Fruit fly (Drosophila melanogaster) whole organism, embryonic: ENCODE results near the gene CG31075.

Experiments used
- Adf1 ChIP-seq: fragments of 200-800 bp; sonication (Bioruptor generic); IDR thresholded peaks from 2 replicates; pipeline ENCODE4 v1.3.6; 2022; ENCODE audit warnings: missing biosample characterization, missing genetic modification characterization
- Antp ChIP-seq: fragments of 200-800 bp; sonication (Bioruptor generic); optimal IDR thresholded peaks from 3 replicates; lab custom pipeline; 2016; ENCODE audit warnings: missing biosample characterization, missing genetic modification characterization
- CG10366 ChIP-seq: fragments of 200-800 bp; sonication (Bioruptor generic); IDR thresholded peaks from 2 replicates; pipeline ENCODE4 v1.3.6; 2022; ENCODE audit warnings: missing biosample characterization, missing genetic modification characterization
- CG14710 ChIP-seq: fragments of 200-800 bp; sonication (Bioruptor generic); optimal IDR thresholded peaks from 3 replicates; lab custom pipeline; 2019; ENCODE audit warnings: missing biosample characterization, mild to moderate bottlenecking, missing genetic modification characterization, moderate library complexity
- CG15269 ChIP-seq: fragments of 200-800 bp; sonication (Bioruptor generic); optimal IDR thresholded peaks from 2 replicates; lab custom pipeline; 2018; ENCODE audit warnings: missing biosample characterization, mild to moderate bottlenecking, missing genetic modification characterization, moderate library complexity
- CG17361 ChIP-seq: fragments of 200-800 bp; sonication (Bioruptor generic); IDR thresholded peaks from 3 replicates; pipeline ENCODE4 v1.3.6; 2022; ENCODE audit warnings: missing biosample characterization, missing genetic modification characterization
- CG17568 ChIP-seq: fragments of 200-800 bp; sonication (Bioruptor generic); optimal IDR thresholded peaks from 2 replicates; lab custom pipeline; 2018; ENCODE audit warnings: missing biosample characterization, mild to moderate bottlenecking, missing genetic modification characterization, moderate library complexity
- CG17829 ChIP-seq: fragments of 200-800 bp; optimal IDR thresholded peaks from 2 replicates; lab custom pipeline; 2019; ENCODE audit warnings: missing biosample characterization, mild to moderate bottlenecking, missing genetic modification characterization, moderate library complexity
- CG18599 ChIP-seq: fragments of 200-800 bp; sonication (Bioruptor generic); optimal IDR thresholded peaks from 3 replicates; lab custom pipeline; 2017; ENCODE audit warnings: missing biosample characterization, missing genetic modification characterization, mild to moderate bottlenecking, moderate library complexity, missing genetic modification reagents
- CG2199 ChIP-seq: fragments of 200-800 bp; sonication (Bioruptor generic); IDR thresholded peaks from 3 replicates; pipeline ENCODE4 v1.3.6; 2022; ENCODE audit warnings: missing biosample characterization, missing genetic modification characterization
- CG30020 ChIP-seq: fragments of 200-800 bp; optimal IDR thresholded peaks from 2 replicates; lab custom pipeline; 2019; ENCODE audit warnings: missing biosample characterization, mild to moderate bottlenecking, missing genetic modification characterization, moderate library complexity
- CG3726 ChIP-seq: fragments of 200-800 bp; sonication (Bioruptor generic); IDR thresholded peaks from 3 replicates; pipeline ENCODE4, ENCODE4 v1.3.6; 2022; ENCODE audit warnings: missing biosample characterization, missing genetic modification characterization
- CG3847 ChIP-seq: fragments of 200-800 bp; sonication (Bioruptor generic); IDR thresholded peaks from 2 replicates; pipeline ENCODE4 v1.3.6; 2022; ENCODE audit warnings: missing biosample characterization, missing genetic modification characterization
- CG4282 ChIP-seq: fragments of 200-800 bp; sonication (Bioruptor generic); optimal IDR thresholded peaks from 2 replicates; lab custom pipeline; 2016; ENCODE audit warnings: missing biosample characterization, missing genetic modification characterization
- CG6654 ChIP-seq: fragments of 200-800 bp; sonication (Bioruptor generic); optimal IDR thresholded peaks from 2 replicates; lab custom pipeline; 2017; ENCODE audit warnings: missing biosample characterization, mild to moderate bottlenecking, missing genetic modification characterization
- CG7372 ChIP-seq: fragments of 200-800 bp; sonication (Bioruptor generic); IDR thresholded peaks from 2 replicates; pipeline ENCODE4 v1.3.6; 2022; ENCODE audit warnings: missing biosample characterization, missing genetic modification characterization
- CG7839 ChIP-seq: fragments of 200-800 bp; sonication (Bioruptor generic); optimal IDR thresholded peaks from 3 replicates; lab custom pipeline; 2018; ENCODE audit warnings: missing biosample characterization, mild to moderate bottlenecking, missing genetic modification characterization, moderate library complexity
- CG8478 ChIP-seq: fragments of >200 bp; optimal IDR thresholded peaks from 2 replicates; lab custom pipeline; 2018
- CG8765 ChIP-seq: fragments of 200-800 bp; sonication (Bioruptor generic); IDR thresholded peaks from 2 replicates; pipeline ENCODE4 v1.3.6; 2022; ENCODE audit warnings: missing biosample characterization, missing genetic modification characterization
- CG9817 ChIP-seq: fragments of 200-800 bp; sonication (Bioruptor generic); optimal IDR thresholded peaks from 2 replicates; lab custom pipeline; 2018; ENCODE audit warnings: missing biosample characterization, mild to moderate bottlenecking, missing genetic modification characterization, moderate library complexity
- CrebB ChIP-seq: fragments of 200-800 bp; sonication (Bioruptor generic); optimal IDR thresholded peaks from 3 replicates; lab custom pipeline; 2018; ENCODE audit warnings: missing biosample characterization, mild to moderate bottlenecking, missing genetic modification characterization
- D ChIP-seq, 2 experiments: fragments of 200-800 bp in 1 of 2; fragments of >200 bp in 1 of 2; sonication (Bioruptor generic) in 1 of 2; optimal IDR thresholded peaks; 2 replicates in 1 of 2; 3 replicates in 1 of 2; lab custom pipeline; 2017; ENCODE audit warnings: mild to moderate bottlenecking in 1 of 2, missing biosample characterization in 1 of 2, missing genetic modification characterization in 1 of 2, missing genetic modification reagents in 1 of 2
- D19B ChIP-seq: fragments of 200-800 bp; sonication (Bioruptor generic); optimal IDR thresholded peaks from 2 replicates; lab custom pipeline; 2017; ENCODE audit warnings: missing biosample characterization, mild to moderate bottlenecking, missing genetic modification characterization
- Hand ChIP-seq: fragments of 200-800 bp; sonication (Bioruptor generic); optimal IDR thresholded peaks from 2 replicates; lab custom pipeline; 2017; ENCODE audit warnings: mild to moderate bottlenecking, missing biosample characterization, missing genetic modification reagents, missing genetic modification characterization
- Hmr ChIP-seq: fragments of 200-800 bp; sonication (Bioruptor generic); optimal IDR thresholded peaks from 3 replicates; lab custom pipeline; 2017; ENCODE audit warnings: mild to moderate bottlenecking, missing biosample characterization, missing genetic modification reagents, missing genetic modification characterization
- Lhr ChIP-seq: fragments of 200-800 bp; sonication (Bioruptor generic); optimal IDR thresholded peaks from 3 replicates; lab custom pipeline; 2017; ENCODE audit warnings: mild to moderate bottlenecking, missing biosample characterization, missing genetic modification reagents, missing genetic modification characterization
- NfI ChIP-seq: fragments of 200-800 bp; sonication (Bioruptor generic); optimal IDR thresholded peaks from 3 replicates; lab custom pipeline; 2018; ENCODE audit warnings: missing biosample characterization, mild to moderate bottlenecking, missing genetic modification characterization, moderate library complexity
- Rx ChIP-seq: fragments of 200-800 bp; sonication (Bioruptor generic); IDR thresholded peaks from 2 replicates; pipeline ENCODE4 v1.3.6; 2022; ENCODE audit warnings: missing biosample characterization, missing genetic modification characterization
- Side ChIP-seq: fragments of 200-800 bp; sonication (Bioruptor generic); optimal IDR thresholded peaks from 2 replicates; lab custom pipeline; 2016; ENCODE audit warnings: missing biosample characterization, missing genetic modification characterization
- Tbp ChIP-seq: fragments of >200 bp; optimal IDR thresholded peaks from 2 replicates; lab custom pipeline; 2018; ENCODE audit warnings: missing biosample characterization, missing genetic modification characterization
- ara ChIP-seq: fragments of 200-800 bp; sonication (Bioruptor generic); IDR thresholded peaks from 2 replicates; pipeline ENCODE4 v1.3.6; 2022; ENCODE audit warnings: missing biosample characterization, missing genetic modification characterization
- cad ChIP-seq: fragments of >200 bp; optimal IDR thresholded peaks from 2 replicates; lab custom pipeline; 2017; ENCODE audit warnings: missing biosample characterization, missing genetic modification characterization
- chinmo ChIP-seq: fragments of 200-800 bp; sonication (Bioruptor generic); IDR thresholded peaks from 4 replicates; pipeline ENCODE4 v1.3.6; 2022; ENCODE audit warnings: missing biosample characterization, missing genetic modification characterization; ENCODE audit not compliant: partially characterized antibody
- corto ChIP-seq: fragments of 200-800 bp; sonication (Bioruptor generic); optimal IDR thresholded peaks from 2 replicates; lab custom pipeline; 2016; ENCODE audit warnings: missing biosample characterization, mild to moderate bottlenecking, missing genetic modification characterization, moderate library complexity
- crc ChIP-seq: fragments of 200-800 bp; sonication (Bioruptor generic); optimal IDR thresholded peaks from 2 replicates; lab custom pipeline; 2016; ENCODE audit warnings: missing biosample characterization, missing genetic modification characterization
- disco-r ChIP-seq: fragments of 200-800 bp; sonication (Bioruptor generic); optimal IDR thresholded peaks from 2 replicates; lab custom pipeline; 2016; ENCODE audit warnings: missing biosample characterization, missing genetic modification characterization
- dmrt11E ChIP-seq: fragments of 200-800 bp; sonication (Bioruptor generic); optimal IDR thresholded peaks from 3 replicates; lab custom pipeline; 2018; ENCODE audit warnings: missing biosample characterization, mild to moderate bottlenecking, missing genetic modification characterization, moderate library complexity
- dpn ChIP-seq, 2 experiments: fragments of 200-800 bp; sonication (Bioruptor generic); optimal IDR thresholded peaks; 3 replicates each; lab custom pipeline; 2016; ENCODE audit warnings: missing biosample characterization in 2 of 2, missing genetic modification characterization in 2 of 2
- exex ChIP-seq: fragments of 200-800 bp; sonication (Bioruptor generic); optimal IDR thresholded peaks from 4 replicates; lab custom pipeline; 2018; ENCODE audit warnings: missing biosample characterization, mild to moderate bottlenecking, missing genetic modification characterization, moderate library complexity
- fd3F ChIP-seq: fragments of 200-800 bp; sonication (Bioruptor generic); optimal IDR thresholded peaks from 2 replicates; lab custom pipeline; 2018; ENCODE audit warnings: missing biosample characterization, mild to moderate bottlenecking, missing genetic modification characterization, moderate library complexity
- klu ChIP-seq: fragments of 200-800 bp; sonication (Bioruptor generic); IDR thresholded peaks from 2 replicates; pipeline ENCODE4 v1.3.6; 2022; ENCODE audit warnings: missing biosample characterization, missing genetic modification characterization
- org-1 ChIP-seq: fragments of 200-800 bp; sonication (Bioruptor generic); optimal IDR thresholded peaks from 2 replicates; lab custom pipeline; 2017; ENCODE audit warnings: missing biosample characterization, missing genetic modification characterization
- pho ChIP-seq: fragments of 200-800 bp; sonication (Bioruptor generic); optimal IDR thresholded peaks from 2 replicates; lab custom pipeline; 2016; ENCODE audit warnings: missing biosample characterization, missing genetic modification characterization
- sens-2 ChIP-seq: fragments of 200-800 bp; sonication (Bioruptor generic); IDR thresholded peaks from 2 replicates; pipeline ENCODE4 v1.3.6; 2022; ENCODE audit warnings: missing biosample characterization, missing genetic modification characterization
- slou ChIP-seq: fragments of 200-800 bp; sonication (Bioruptor generic); optimal IDR thresholded peaks from 3 replicates; lab custom pipeline; 2016; ENCODE audit warnings: missing biosample characterization, missing genetic modification characterization
- sqz ChIP-seq: fragments of 200-800 bp; sonication (Bioruptor generic); optimal IDR thresholded peaks from 3 replicates; lab custom pipeline; 2018; ENCODE audit warnings: missing biosample characterization, mild to moderate bottlenecking, missing genetic modification characterization
- tgo ChIP-seq: fragments of 200-800 bp; sonication (Bioruptor generic); IDR thresholded peaks from 3 replicates; pipeline ENCODE4 v1.3.6; 2022; ENCODE audit warnings: missing biosample characterization, missing genetic modification characterization
- trh ChIP-seq: fragments of 200-800 bp; sonication (Bioruptor generic); optimal IDR thresholded peaks from 2 replicates; lab custom pipeline; 2016; ENCODE audit warnings: missing biosample characterization, missing genetic modification characterization
- unpg ChIP-seq: fragments of 200-800 bp; sonication (Bioruptor generic); optimal IDR thresholded peaks from 3 replicates; lab custom pipeline; 2018; ENCODE audit warnings: missing biosample characterization, mild to moderate bottlenecking, missing genetic modification characterization, moderate library complexity
- wek ChIP-seq: fragments of 200-800 bp; sonication (Bioruptor generic); optimal IDR thresholded peaks from 3 replicates; lab custom pipeline; 2018; ENCODE audit warnings: missing biosample characterization, mild to moderate bottlenecking, missing genetic modification characterization, moderate library complexity
- zen ChIP-seq: fragments of 200-800 bp; sonication (Bioruptor generic); optimal IDR thresholded peaks from 3 replicates; lab custom pipeline; 2018; ENCODE audit warnings: missing biosample characterization, mild to moderate bottlenecking, missing genetic modification characterization, moderate library complexity

Gene CG31075

dm6 chr3R:26954020-26954672 lies 34.2 kb downstream of the CG31075 start (continued):
- TF ChIP-seq dmrt11E (tag; lab: Kevin White, UChicago) (peak; percentile 64), Antp (GFP tag; lab: Kevin White, UChicago) (no peak), disco-r (no peak), chinmo (GFP tag; lab: Robert Waterston, UW) (peak; percentile 87; the same call in 3 of the 4 replicates), CrebB (tag; lab: Kevin White, UChicago) (no peak), Side (no peak), Lhr (GFP tag; lab: Kevin White, UChicago) (peak; percentile 20), CG7372 (GFP tag; lab: Robert Waterston, UW) (peak; percentile 60), CG30020 (tag; lab: Kevin White, UChicago) (no peak), CG18599 (peak; percentile 89), cad (no peak), sens-2 (GFP tag; lab: Robert Waterston, UW) (no peak), corto (GFP tag; lab: Kevin White, UChicago) (peak; percentile 80), sqz (GFP tag; lab: Kevin White, UChicago) (peak; percentile 53), klu (GFP tag; lab: Robert Waterston, UW) (no peak), D (optimal IDR thresholded peaks at IDR 0.05; lab: Kevin White, UChicago) (no peak), D (GFP tag; optimal IDR thresholded peaks at IDR 0.05; lab: Kevin White, UChicago) (peak; percentile 64), CG6654 (no peak), trh (peak; percentile 46), CG17568 (peak; percentile 58), CG2199 (GFP tag; lab: Robert Waterston, UW) (no peak; the same call in 2 of the 3 replicates), CG10366 (GFP tag; lab: Robert Waterston, UW) (peak; percentile 88), org-1 (peak; percentile 6), zen (tag; lab: Kevin White, UChicago) (peak; percentile 21), tgo (GFP tag; lab: Robert Waterston, UW) (peak; percentile 87), CG4282 (no peak), Tbp (GFP tag; lab: Kevin White, UChicago) (no peak), Adf1 (GFP tag; lab: Robert Waterston, UW) (0 out of 2 replicates have a peak, but pooled peaks have one; percentile 11), D19B (GFP tag; lab: Kevin White, UChicago) (peak; percentile 90), CG17361 (GFP tag; lab: Robert Waterston, UW) (peak; percentile 70), Hmr (GFP tag; lab: Kevin White, UChicago) (peak; percentile 74), CG17829 (peak; percentile 73), slou (GFP tag; lab: Kevin White, UChicago) (no peak), Hand (GFP tag; lab: Kevin White, UChicago) (no peak), ara (peak; percentile 79), fd3F (peak; percentile 61), CG14710 (tag; lab: Kevin White, UChicago) (peak; percentile 45)
- TF ChIP-seq, all 482 proteins: peak for 274

- TF ChIP-seq NfI (GFP tag; lab: Kevin White, UChicago) (peak; percentile 19), CG3726 (GFP tag; lab: Robert Waterston, UW) (no peak), unpg (GFP tag; lab: Kevin White, UChicago) (peak; percentile 42), wek (GFP tag; lab: Kevin White, UChicago) (no peak), CG15269 (tag; lab: Kevin White, UChicago) (no peak), CG9817 (peak; percentile 31), CG7839 (peak; percentile 12), CG8765 (GFP tag; lab: Robert Waterston, UW) (peak; percentile 15; the same call in 1 of the 2 replicates), pho (GFP tag; lab: Kevin White, UChicago) (peak; percentile 64), Rx (0 out of 2 replicates have a peak, but pooled peaks have one; percentile 8), dpn (GFP tag; optimal IDR thresholded peaks at IDR 0.05; lab: Kevin White, UChicago) (peak in 1 of 2 experiments; percentile 49), exex (tag; lab: Kevin White, UChicago) (no peak), CG8478 (lab: Kevin White, UChicago) (no peak), crc (GFP tag; lab: Kevin White, UChicago) (peak; percentile 25), CG3847 (GFP tag; lab: Robert Waterston, UW) (peak; percentile 27)
Measured at dm6 chr3R:26953478-26953874, 34.8 kb downstream of the CG31075 start.
